Fruit fly (Drosophila melanogaster) whole organism, embryonic: ENCODE results near the gene CG2444.
A peak's percentile ranks its signal among the peaks of the same experiment; 100 is the strongest.

Experiments used
- Atf6 ChIP-seq: fragments of 200-800 bp; sonication (Bioruptor generic); IDR thresholded peaks from 2 replicates; pipeline ENCODE4 v1.3.6; 2022; ENCODE audit warnings: missing biosample characterization, missing genetic modification characterization
- CG10147 ChIP-seq: fragments of 200-800 bp; sonication (Bioruptor generic); optimal IDR thresholded peaks from 2 replicates; lab custom pipeline; 2019; ENCODE audit warnings: missing biosample characterization, mild to moderate bottlenecking, missing genetic modification characterization, moderate library complexity
- CG11504 ChIP-seq: fragments of 200-800 bp; sonication (Bioruptor generic); optimal IDR thresholded peaks from 3 replicates; lab custom pipeline; 2019; ENCODE audit warnings: missing biosample characterization, mild to moderate bottlenecking, missing genetic modification characterization, moderate library complexity
- CG11723 ChIP-seq: fragments of 200-800 bp; sonication (Bioruptor generic); optimal IDR thresholded peaks from 2 replicates; lab custom pipeline; 2017; ENCODE audit warnings: missing biosample characterization, mild to moderate bottlenecking, missing genetic modification characterization
- CG12219 ChIP-seq: fragments of 200-800 bp; sonication (Bioruptor generic); optimal IDR thresholded peaks from 3 replicates; lab custom pipeline; 2018; ENCODE audit warnings: missing biosample characterization, mild to moderate bottlenecking, missing genetic modification characterization
- CG13123 ChIP-seq: fragments of 200-800 bp; sonication (Bioruptor generic); optimal IDR thresholded peaks from 2 replicates; lab custom pipeline; 2016; ENCODE audit warnings: missing biosample characterization, missing genetic modification characterization
- CG14441 ChIP-seq: fragments of 200-800 bp; sonication (Bioruptor generic); IDR thresholded peaks from 2 replicates; pipeline ENCODE4 v1.3.6; 2022; ENCODE audit warnings: missing biosample characterization, missing genetic modification characterization
- CG1602 ChIP-seq: fragments of 200-800 bp; sonication (Bioruptor generic); optimal IDR thresholded peaks from 3 replicates; lab custom pipeline; 2016; ENCODE audit warnings: missing biosample characterization, missing genetic modification characterization
- CG1603 ChIP-seq: fragments of 200-800 bp; sonication (Bioruptor generic); optimal IDR thresholded peaks from 2 replicates; lab custom pipeline; 2019; ENCODE audit warnings: missing biosample characterization, mild to moderate bottlenecking, missing genetic modification characterization, moderate library complexity
- CG1647 ChIP-seq: fragments of 200-800 bp; sonication (Bioruptor generic); optimal IDR thresholded peaks from 3 replicates; lab custom pipeline; 2016; ENCODE audit warnings: missing biosample characterization, missing genetic modification characterization
- CG2712 ChIP-seq: fragments of 200-800 bp; optimal IDR thresholded peaks from 3 replicates; lab custom pipeline; 2019; ENCODE audit warnings: missing biosample characterization, mild to moderate bottlenecking, missing genetic modification characterization, moderate library complexity
- CG3995 ChIP-seq: fragments of 200-800 bp; sonication (Bioruptor generic); optimal IDR thresholded peaks from 3 replicates; lab custom pipeline; 2016; ENCODE audit warnings: missing biosample characterization, missing genetic modification characterization
- CG4820 ChIP-seq: fragments of 200-800 bp; sonication (Bioruptor generic); optimal IDR thresholded peaks from 3 replicates; lab custom pipeline; 2016; ENCODE audit warnings: missing biosample characterization, missing genetic modification characterization
- CG6254 ChIP-seq: fragments of 200-800 bp; sonication (Bioruptor generic); optimal IDR thresholded peaks from 3 replicates; lab custom pipeline; 2017; ENCODE audit warnings: mild to moderate bottlenecking, missing biosample characterization, missing genetic modification reagents, missing genetic modification characterization
- CG6654 ChIP-seq: fragments of 200-800 bp; sonication (Bioruptor generic); optimal IDR thresholded peaks from 2 replicates; lab custom pipeline; 2017; ENCODE audit warnings: missing biosample characterization, mild to moderate bottlenecking, missing genetic modification characterization
- CG6683 ChIP-seq: fragments of 200-800 bp; sonication (Bioruptor generic); optimal IDR thresholded peaks from 2 replicates; lab custom pipeline; 2017; ENCODE audit warnings: missing biosample characterization, mild to moderate bottlenecking, missing genetic modification characterization, missing genetic modification reagents
- CG7271 ChIP-seq: fragments of 200-800 bp; sonication (Bioruptor generic); optimal IDR thresholded peaks from 2 replicates; lab custom pipeline; 2018; ENCODE audit warnings: missing biosample characterization, mild to moderate bottlenecking, missing genetic modification characterization, moderate library complexity
- CG7372 ChIP-seq: fragments of 200-800 bp; sonication (Bioruptor generic); IDR thresholded peaks from 2 replicates; pipeline ENCODE4 v1.3.6; 2022; ENCODE audit warnings: missing biosample characterization, missing genetic modification characterization
- Doc2 ChIP-seq: fragments of 200-800 bp; sonication (Bioruptor generic); IDR thresholded peaks from 2 replicates; pipeline ENCODE4 v1.3.6; 2022; ENCODE audit warnings: missing biosample characterization, missing genetic modification characterization
- E2f1 ChIP-seq: fragments of 200-800 bp; sonication (Bioruptor generic); IDR thresholded peaks from 2 replicates; pipeline ENCODE4 v1.3.6; 2022; ENCODE audit warnings: missing biosample characterization, missing genetic modification characterization
- H15 ChIP-seq: fragments of 200-800 bp; sonication (Bioruptor generic); IDR thresholded peaks from 3 replicates; pipeline ENCODE4 v1.3.6; 2022; ENCODE audit warnings: missing biosample characterization, missing genetic modification characterization
- Hmx ChIP-seq: fragments of 200-800 bp; sonication (Bioruptor generic); optimal IDR thresholded peaks from 2 replicates; lab custom pipeline; 2016; ENCODE audit warnings: missing biosample characterization, missing genetic modification characterization
- Jarid2 ChIP-seq: fragments of 200-800 bp; sonication (Bioruptor generic); optimal IDR thresholded peaks from 3 replicates; lab custom pipeline; 2017; ENCODE audit warnings: mild to moderate bottlenecking, missing biosample characterization, missing genetic modification reagents, missing genetic modification characterization
- Lim3 ChIP-seq: fragments of 200-800 bp; sonication (Bioruptor generic); IDR thresholded peaks from 2 replicates; pipeline ENCODE4 v1.3.6; 2022; ENCODE audit warnings: missing biosample characterization, missing genetic modification characterization
- Max ChIP-seq: fragments of 200-800 bp; sonication (Bioruptor generic); optimal IDR thresholded peaks from 2 replicates; lab custom pipeline; 2016; ENCODE audit warnings: missing biosample characterization, mild to moderate bottlenecking, missing genetic modification characterization
- Meics ChIP-seq: fragments of 200-800 bp; sonication (Bioruptor generic); optimal IDR thresholded peaks from 2 replicates; lab custom pipeline; 2017; ENCODE audit warnings: missing biosample characterization, mild to moderate bottlenecking, missing genetic modification characterization
- NC2α ChIP-seq: fragments of 200-800 bp; sonication (Bioruptor generic); optimal IDR thresholded peaks from 2 replicates; lab custom pipeline; 2016; ENCODE audit warnings: missing biosample characterization, missing genetic modification characterization
- NC2β ChIP-seq: fragments of 200-800 bp; sonication (Bioruptor generic); optimal IDR thresholded peaks from 2 replicates; lab custom pipeline; 2016; ENCODE audit warnings: missing biosample characterization, missing genetic modification characterization
- NfI ChIP-seq: fragments of 200-800 bp; sonication (Bioruptor generic); optimal IDR thresholded peaks from 3 replicates; lab custom pipeline; 2018; ENCODE audit warnings: missing biosample characterization, mild to moderate bottlenecking, missing genetic modification characterization, moderate library complexity
- Sry-β ChIP-seq: fragments of 200-800 bp; sonication (Bioruptor generic); optimal IDR thresholded peaks from 2 replicates; lab custom pipeline; 2018; ENCODE audit warnings: missing biosample characterization, mild to moderate bottlenecking, missing genetic modification characterization, moderate library complexity
- bsh ChIP-seq, 2 experiments: fragments of 200-800 bp; sonication (Bioruptor generic); optimal IDR thresholded peaks; 2 replicates each; lab custom pipeline; 2017 to 2018; ENCODE audit warnings: mild to moderate bottlenecking in 2 of 2, missing biosample characterization in 2 of 2, missing genetic modification characterization in 2 of 2, moderate library complexity in 1 of 2
- chn ChIP-seq: fragments of 200-800 bp; sonication (Bioruptor generic); optimal IDR thresholded peaks from 2 replicates; lab custom pipeline; 2016; ENCODE audit warnings: missing biosample characterization, missing genetic modification characterization
- crol ChIP-seq: fragments of 200-800 bp; sonication (Bioruptor generic); IDR thresholded peaks from 2 replicates; pipeline ENCODE4 v1.3.6; 2022; ENCODE audit warnings: missing biosample characterization, missing genetic modification characterization
- cwo ChIP-seq: fragments of 200-800 bp; sonication (Bioruptor generic); optimal IDR thresholded peaks from 3 replicates; lab custom pipeline; 2017; ENCODE audit warnings: missing biosample characterization, missing genetic modification characterization, mild to moderate bottlenecking, moderate library complexity, missing genetic modification reagents
- da ChIP-seq: fragments of 200-800 bp; sonication (Bioruptor generic); optimal IDR thresholded peaks from 2 replicates; lab custom pipeline; 2016; ENCODE audit warnings: missing biosample characterization, missing genetic modification characterization
- dan ChIP-seq: fragments of 200-800 bp; sonication (Bioruptor generic); IDR thresholded peaks from 2 replicates; pipeline ENCODE4 v1.3.6; 2022; ENCODE audit warnings: missing biosample characterization, missing genetic modification characterization
- dmrt11E ChIP-seq: fragments of 200-800 bp; sonication (Bioruptor generic); optimal IDR thresholded peaks from 3 replicates; lab custom pipeline; 2018; ENCODE audit warnings: missing biosample characterization, mild to moderate bottlenecking, missing genetic modification characterization, moderate library complexity
- fd102C ChIP-seq: fragments of 200-800 bp; sonication (Bioruptor generic); optimal IDR thresholded peaks from 2 replicates; lab custom pipeline; 2018; ENCODE audit warnings: missing biosample characterization, mild to moderate bottlenecking, missing genetic modification characterization, moderate library complexity
- fd64A ChIP-seq: fragments of 200-800 bp; sonication (Bioruptor generic); optimal IDR thresholded peaks from 3 replicates; lab custom pipeline; 2018; ENCODE audit warnings: missing biosample characterization, mild to moderate bottlenecking, missing genetic modification characterization
- gsb ChIP-seq: fragments of 200-800 bp; sonication (Bioruptor generic); IDR thresholded peaks from 2 replicates; pipeline ENCODE4 v1.3.6; 2022; ENCODE audit warnings: missing biosample characterization, missing genetic modification characterization
- gsb-n ChIP-seq: fragments of 200-800 bp; sonication (Bioruptor generic); optimal IDR thresholded peaks from 3 replicates; lab custom pipeline; 2018; ENCODE audit warnings: missing biosample characterization, mild to moderate bottlenecking, missing genetic modification characterization
- gt ChIP-seq: fragments of 200-800 bp; sonication (Bioruptor generic); IDR thresholded peaks from 2 replicates; pipeline ENCODE4 v1.3.6; 2022; ENCODE audit warnings: missing biosample characterization, missing genetic modification characterization
- lbe ChIP-seq: fragments of 200-800 bp; sonication (Bioruptor generic); optimal IDR thresholded peaks from 2 replicates; lab custom pipeline; 2016; ENCODE audit warnings: missing biosample characterization, mild to moderate bottlenecking, missing genetic modification characterization
- p53 ChIP-seq: fragments of 200-800 bp; sonication (Bioruptor generic); optimal IDR thresholded peaks from 2 replicates; lab custom pipeline; 2016; ENCODE audit warnings: missing biosample characterization, missing genetic modification characterization
- pros ChIP-seq: fragments of 200-800 bp; sonication (Bioruptor generic); optimal IDR thresholded peaks from 3 replicates; lab custom pipeline; 2019; ENCODE audit warnings: missing biosample characterization, mild to moderate bottlenecking, missing genetic modification characterization, moderate library complexity
- ranshi ChIP-seq: fragments of 200-800 bp; sonication (Bioruptor generic); IDR thresholded peaks from 2 replicates; pipeline ENCODE4 v1.3.6; 2022; ENCODE audit warnings: missing biosample characterization, missing genetic modification characterization
- seq ChIP-seq: fragments of 200-800 bp; sonication (Bioruptor generic); IDR thresholded peaks from 2 replicates; pipeline ENCODE4 v1.3.6; 2022; ENCODE audit warnings: missing biosample characterization, missing genetic modification characterization
- sima ChIP-seq: fragments of 200-800 bp; sonication (Bioruptor generic); optimal IDR thresholded peaks from 2 replicates; lab custom pipeline; 2016; ENCODE audit warnings: missing biosample characterization, missing genetic modification characterization
- sob ChIP-seq: fragments of 200-800 bp; sonication (Bioruptor generic); IDR thresholded peaks from 2 replicates; pipeline ENCODE4 v1.3.6; 2022; ENCODE audit warnings: missing biosample characterization, missing genetic modification characterization
- sqz ChIP-seq: fragments of 200-800 bp; sonication (Bioruptor generic); optimal IDR thresholded peaks from 3 replicates; lab custom pipeline; 2018; ENCODE audit warnings: missing biosample characterization, mild to moderate bottlenecking, missing genetic modification characterization
- tgo ChIP-seq: fragments of 200-800 bp; sonication (Bioruptor generic); IDR thresholded peaks from 3 replicates; pipeline ENCODE4 v1.3.6; 2022; ENCODE audit warnings: missing biosample characterization, missing genetic modification characterization
- vfl ChIP-seq: fragments of 200-800 bp; sonication (Bioruptor generic); optimal IDR thresholded peaks from 2 replicates; lab custom pipeline; 2016; ENCODE audit warnings: missing biosample characterization, missing genetic modification characterization
- yki ChIP-seq: fragments of >200 bp; optimal IDR thresholded peaks from 3 replicates; lab custom pipeline; 2018

The CG2444 gene

dm6 chrX:11660476-11660875 is 44.6 kb downstream of the CG2444 start (continued):
- TF ChIP-seq da (GFP tag; lab: Kevin White, UChicago) (no peak), cwo (no peak), yki (lab: Kevin White, UChicago) (no peak), CG11723 (GFP tag; lab: Kevin White, UChicago) (peak; percentile 18), CG12219 (peak; percentile 41), CG1647 (GFP tag; lab: Kevin White, UChicago) (no peak), pros (GFP tag; lab: Kevin White, UChicago) (no peak), seq (peak; percentile 21; the same call in 1 of the 2 replicates), CG14441 (GFP tag; lab: Robert Waterston, UW) (0 out of 2 replicates have a peak, but pooled peaks have one; percentile 31), sima (no peak), CG6683 (no peak), CG3995 (no peak), fd64A (GFP tag; lab: Kevin White, UChicago) (peak; percentile 67), CG1603 (peak; percentile 64), tgo (GFP tag; lab: Robert Waterston, UW) (no peak), CG6654 (GFP tag; lab: Kevin White, UChicago) (no peak), Max (GFP tag; lab: Kevin White, UChicago) (no peak), CG10147 (GFP tag; lab: Kevin White, UChicago) (no peak), dan (GFP tag; lab: Robert Waterston, UW) (no peak), gsb-n (tag; lab: Kevin White, UChicago) (peak; percentile 40), H15 (no peak), Meics (GFP tag; lab: Kevin White, UChicago) (peak; percentile 9), CG7372 (GFP tag; lab: Robert Waterston, UW) (no peak), Sry-β (GFP tag; lab: Kevin White, UChicago) (peak; percentile 11), crol (GFP tag; lab: Robert Waterston, UW) (no peak), NC2β (peak; percentile 9), CG6254 (GFP tag; lab: Kevin White, UChicago) (no peak), CG7271 (peak; percentile 53), CG1602 (GFP tag; lab: Kevin White, UChicago) (no peak), gsb (no peak), NfI (GFP tag; lab: Kevin White, UChicago) (no peak), Doc2 (GFP tag; lab: Robert Waterston, UW) (no peak), Hmx (no peak), vfl (GFP tag; lab: Kevin White, UChicago) (no peak), dmrt11E (tag; lab: Kevin White, UChicago) (peak; percentile 12), NC2α (GFP tag; lab: Kevin White, UChicago) (no peak), p53 (GFP tag; lab: Kevin White, UChicago) (peak; percentile 13), sqz (GFP tag; lab: Kevin White, UChicago) (no peak), bsh (GFP tag; optimal IDR thresholded peaks at IDR 0.05; lab: Kevin White, UChicago) (peak in 1 of 2 experiments; percentile 48), fd102C (no peak), Jarid2 (GFP tag; lab: Kevin White, UChicago) (no peak), sob (GFP tag; lab: Robert Waterston, UW) (no peak), CG11504 (tag; lab: Kevin White, UChicago) (peak; percentile 47), CG4820 (GFP tag; lab: Kevin White, UChicago) (no peak), E2f1 (no peak), Atf6 (GFP tag; lab: Robert Waterston, UW) (no peak), chn (GFP tag; lab: Kevin White, UChicago) (no peak), CG13123 (GFP tag; lab: Kevin White, UChicago) (no peak), CG2712 (peak; percentile 33), lbe (no peak), Lim3 (no peak), ranshi (GFP tag; lab: Robert Waterston, UW) (no peak), gt (no peak)
